Worm (Caenorhabditis elegans): ENCODE data around the gene sluh-7.

DNA sequence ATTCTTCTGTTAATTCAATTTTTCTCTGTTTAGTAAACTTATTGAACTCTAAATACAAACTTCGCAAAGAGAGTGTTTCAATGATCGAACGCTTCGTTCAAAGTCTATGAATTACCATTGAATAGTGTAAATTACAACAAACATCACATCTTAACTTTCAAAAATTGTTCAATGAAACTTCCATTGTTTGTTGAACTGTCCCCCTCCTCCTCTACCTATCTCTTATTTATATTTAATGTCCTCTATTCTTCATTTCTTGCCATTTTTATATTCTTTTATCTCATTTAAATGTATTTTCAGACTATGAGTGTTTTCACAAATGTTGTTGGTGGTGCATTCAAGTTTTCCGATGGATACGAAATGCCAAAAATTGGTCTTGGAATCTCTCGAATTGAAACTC is 16.4 kb downstream of the sluh-7 start, which contains the start of gene K07C5.2:
- TF ChIP-seq mep-1 (tag; optimal IDR thresholded peaks at IDR 0.05) (no peak), hlh-11 (tag; optimal IDR thresholded peaks at IDR 0.05) (no peak), unc-62 (GFP tag; optimal IDR thresholded peaks at IDR 0.05 in 1 of 2) (no peak), unc-62 (tag; optimal IDR thresholded peaks at IDR 0.05) (no peak), zip-2 (tag; optimal IDR thresholded peaks at IDR 0.05) (no peak), dpl-1 (GFP tag; optimal IDR thresholded peaks at IDR 0.05) (no peak), mdl-1 (tag; optimal IDR thresholded peaks at IDR 0.05) (no peak)

Measured in whole organism, L4 larva.